Worm (Caenorhabditis elegans): ENCODE data around the gene ndab-2.

ndab-2 gene

ce11 chrIII:7141285-7141715 lies 39.3 kb upstream of the ndab-2 start (continued):
- TF ChIP-seq mdl-1 (tag; optimal IDR thresholded peaks at IDR 0.05) (peak; percentile 74 to 78), snpc-4 (tag; optimal IDR thresholded peaks at IDR 0.05) (peak; percentile 88), duxl-1 (tag; optimal IDR thresholded peaks at IDR 0.05; ENCODE audit: poor library complexity) (peak; percentile 82), snpc-1.2 (GFP tag; IDR thresholded peaks at IDR 0.05) (peak; percentile 69), dmd-9 (GFP tag; IDR thresholded peaks at IDR 0.05) (no peak), Y105C5A.15 (GFP tag; IDR thresholded peaks at IDR 0.05) (0 out of 2 replicates have a peak, but pooled peaks have one; percentile 59), vab-7 (GFP tag; IDR thresholded peaks at IDR 0.05) (peak; percentile 36; the same call in 1 of the 2 replicates), ZK546.5 (tag; optimal IDR thresholded peaks at IDR 0.05) (peak in 1 of 2 experiments; percentile 25), nhr-10 (tag; optimal IDR thresholded peaks at IDR 0.05) (peak; percentile 66), spr-3 (GFP tag; optimal IDR thresholded peaks at IDR 0.05) (peak; percentile 52), hlh-11 (tag; optimal IDR thresholded peaks at IDR 0.05) (peak; percentile 73), egl-43 (GFP tag; IDR thresholded peaks at IDR 0.05) (peak; percentile 54), unc-39 (tag; optimal IDR thresholded peaks at IDR 0.05) (no peak), F49E8.2 (tag; optimal IDR thresholded peaks at IDR 0.05; ENCODE audit: borderline replicate concordance) (peak; percentile 89), hif-1 (tag; optimal IDR thresholded peaks at IDR 0.05) (peak in 1 of 2 experiments; percentile 15), Y75B8A.6 (GFP tag; IDR thresholded peaks at IDR 0.05) (peak; percentile 69; the same call in 1 of the 2 replicates), mep-1 (tag; optimal IDR thresholded peaks at IDR 0.05) (peak; percentile 83)

DNA sequence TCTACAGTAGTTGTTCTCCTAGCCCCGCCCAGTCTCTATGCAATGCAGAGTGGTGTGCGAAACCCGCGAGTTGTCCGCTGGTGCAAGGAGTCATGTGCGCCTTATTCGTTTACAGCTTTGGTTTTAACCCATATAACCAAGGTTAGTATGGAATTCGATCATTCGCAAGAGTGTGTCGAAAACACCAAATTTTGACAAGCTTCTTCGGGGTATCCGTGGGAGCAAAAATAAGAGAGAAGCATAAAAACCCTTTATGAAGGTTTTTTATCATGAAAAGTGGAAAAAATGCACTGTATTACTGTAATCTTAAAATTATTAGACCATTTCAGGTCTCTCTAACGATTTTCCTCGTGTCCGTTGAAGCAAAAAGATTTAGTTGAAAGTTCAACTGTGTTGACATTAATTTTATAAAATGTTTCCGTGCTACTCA lies 38.4 kb upstream of the ndab-2 start:
- TF ChIP-seq dmd-8 (GFP tag; IDR thresholded peaks at IDR 0.05) (no peak), hlh-11 (tag; optimal IDR thresholded peaks at IDR 0.05) (peak; percentile 40), daf-12 (tag; optimal IDR thresholded peaks at IDR 0.05) (no peak), Y5F2A.4 (GFP tag; optimal IDR thresholded peaks at IDR 0.05) (no peak), Y105C5A.15 (GFP tag; IDR thresholded peaks at IDR 0.05) (0 out of 2 replicates have a peak, but pooled peaks have one; percentile 58), F10B5.3 (tag; optimal IDR thresholded peaks at IDR 0.05) (peak; percentile 8), sdz-12 (GFP tag; optimal IDR thresholded peaks at IDR 0.05) (no peak), duxl-1 (tag; optimal IDR thresholded peaks at IDR 0.05; ENCODE audit: poor library complexity) (peak; percentile 33), F26F4.8 (GFP tag; conservative IDR thresholded peaks at IDR 0.05) (no peak), nhr-48 (tag; optimal IDR thresholded peaks at IDR 0.05) (peak; percentile 35), lin-13 (GFP tag; optimal IDR thresholded peaks at IDR 0.05) (peak; percentile 39), tag-97 (GFP tag; IDR thresholded peaks at IDR 0.05) (no peak), ama-1 (optimal IDR thresholded peaks at IDR 0.05) (peak; percentile 85), F37D6.2 (tag; optimal IDR thresholded peaks at IDR 0.05) (no peak), T20F7.1 (GFP tag; optimal IDR thresholded peaks at IDR 0.05) (no peak), D1046.2 (GFP tag; IDR thresholded peaks at IDR 0.05) (no peak), R02D3.7 (tag; optimal IDR thresholded peaks at IDR 0.05) (no peak), saeg-2 (GFP tag; IDR thresholded peaks at IDR 0.05) (no peak), ceh-28 (tag; optimal IDR thresholded peaks at IDR 0.05) (no peak), nhr-111 (GFP tag; optimal IDR thresholded peaks at IDR 0.05) (peak; percentile 27), lin-38 (GFP tag; IDR thresholded peaks at IDR 0.05) (peak; percentile 64), nhr-41 (GFP tag; IDR thresholded peaks at IDR 0.05) (0 out of 2 replicates have a peak, but pooled peaks have one; percentile 26), snpc-4 (tag; optimal IDR thresholded peaks at IDR 0.05) (peak; percentile 81), nhr-6 (tag; optimal IDR thresholded peaks at IDR 0.05) (peak; percentile 26), Y48G9A.11 (GFP tag; IDR thresholded peaks at IDR 0.05) (peak; percentile 68; the same call in 1 of the 2 replicates), set-16 (GFP tag; IDR thresholded peaks at IDR 0.05) (no peak), T26A8.4 (GFP tag; IDR thresholded peaks at IDR 0.05) (peak; percentile 91), dve-1 (tag; optimal IDR thresholded peaks at IDR 0.05; ENCODE audit: insufficient read depth) (peak; percentile 51), vab-7 (GFP tag; IDR thresholded peaks at IDR 0.05) (no peak), lsy-2 (tag; optimal IDR thresholded peaks at IDR 0.05) (peak in 1 of 2 experiments; percentile 56), nhr-102 (tag; optimal IDR thresholded peaks at IDR 0.05) (peak; percentile 55), ZK337.2 (GFP tag; IDR thresholded peaks at IDR 0.05) (no peak), pha-4 (GFP tag; IDR thresholded peaks at IDR 0.05) (no peak), pha-4 (tag; optimal IDR thresholded peaks at IDR 0.05) (no peak), hmg-1.1 (GFP tag; IDR thresholded peaks at IDR 0.05) (no peak), mes-2 (tag; optimal IDR thresholded peaks at IDR 0.05; ENCODE audit: poor library complexity, severe bottlenecking) (peak; percentile 63)

All from whole organism, L4 larva.